Worm (Caenorhabditis elegans) whole organism, young adult: ENCODE data around the gene str-209.

ENCODE experiments used
- F49E8.2 ChIP-seq: sonication (generic microtip); optimal IDR thresholded peaks from 3 replicates; lab custom pipeline; 2017; ENCODE audit warnings: missing genetic modification characterization, mild to moderate bottlenecking, missing compliant biosample characterization, antibody characterized with exemption, moderate library complexity; ENCODE audit not compliant: insufficient read depth
- lsl-1 ChIP-seq: fragments of 200-800 bp; sonication (Bioruptor generic); optimal IDR thresholded peaks from 2 replicates; lab custom pipeline; 2018; ENCODE audit warnings: mild to moderate bottlenecking, missing genetic modification characterization, moderate library complexity, missing compliant biosample characterization
- snpc-3.4 ChIP-seq: sonication (generic microtip); optimal IDR thresholded peaks from 2 replicates; lab custom pipeline; 2017; ENCODE audit warnings: missing genetic modification characterization, mild to moderate bottlenecking, missing compliant biosample characterization, antibody characterized with exemption, moderate library complexity, missing genotype, missing genetic modification reagents

DNA sequence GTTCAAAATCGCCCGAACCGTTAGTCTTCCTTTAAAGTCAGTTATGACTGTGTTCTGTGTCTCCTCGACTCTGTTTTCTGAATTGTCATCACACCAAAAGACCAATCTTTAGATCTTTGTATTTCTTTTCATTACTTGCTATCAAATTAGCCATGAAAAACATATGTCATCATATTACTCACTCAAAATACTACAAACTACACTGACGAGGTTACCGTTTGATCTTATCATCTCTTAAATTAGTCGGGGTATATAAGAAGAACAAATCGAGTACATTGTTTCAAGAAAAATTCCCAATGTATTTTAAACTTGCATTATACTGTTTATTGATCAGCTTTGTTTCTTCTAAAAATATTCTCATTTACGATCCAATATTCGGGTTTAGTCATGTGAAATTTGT, 40.1 kb upstream of the str-209 start, which contains the start of gene ugt-13:
- no peak for TF ChIP-seq lsl-1 (GFP tag; lab: Kevin White, UChicago)
- no peak for TF ChIP-seq snpc-3.4 (tag; lab: Kevin White, UChicago)
- no peak for TF ChIP-seq F49E8.2 (tag; lab: Kevin White, UChicago)
